Fruit fly (Drosophila melanogaster) whole organism, prepupa: ENCODE results near the gene Vha36-3.

ENCODE experiments used
- CG11294 ChIP-seq: fragments of 200-800 bp; sonication (Bioruptor generic); IDR thresholded peaks from 2 replicates; pipeline ENCODE4 v1.3.6; 2022; ENCODE audit warnings: missing biosample characterization, missing genetic modification characterization
- CG11762 ChIP-seq: fragments of 200-800 bp; sonication (Bioruptor generic); optimal IDR thresholded peaks from 3 replicates; lab custom pipeline; 2016; ENCODE audit warnings: missing biosample characterization, missing genetic modification characterization; ENCODE audit not compliant: insufficient read depth
- CG15336 ChIP-seq: fragments of 200-800 bp; sonication (Bioruptor generic); IDR thresholded peaks from 2 replicates; pipeline ENCODE4 v1.3.6; 2022; ENCODE audit warnings: missing biosample characterization, missing genetic modification characterization
- CG1621 ChIP-seq: fragments of 200-800 bp; sonication (Bioruptor generic); optimal IDR thresholded peaks from 3 replicates; lab custom pipeline; 2018; ENCODE audit warnings: missing biosample characterization, mild to moderate bottlenecking, missing genetic modification characterization
- CG16779 ChIP-seq: fragments of 200-800 bp; sonication (Bioruptor generic); optimal IDR thresholded peaks from 3 replicates; lab custom pipeline; 2017; ENCODE audit warnings: missing biosample characterization, mild to moderate bottlenecking, missing genetic modification characterization
- CG3032 ChIP-seq: fragments of 200-800 bp; optimal IDR thresholded peaks from 2 replicates; lab custom pipeline; 2019; ENCODE audit warnings: missing biosample characterization, mild to moderate bottlenecking, missing genetic modification characterization, moderate library complexity
- CG31627 ChIP-seq: fragments of 200-800 bp; sonication (Bioruptor generic); optimal IDR thresholded peaks from 3 replicates; lab custom pipeline; 2016; ENCODE audit warnings: missing biosample characterization, missing genetic modification characterization
- CG34406 ChIP-seq: fragments of 200-800 bp; sonication (Bioruptor generic); optimal IDR thresholded peaks from 3 replicates; lab custom pipeline; 2016; ENCODE audit warnings: missing biosample characterization, missing genetic modification characterization
- CG3919 ChIP-seq: fragments of 200-800 bp; sonication (Bioruptor generic); optimal IDR thresholded peaks from 3 replicates; lab custom pipeline; 2016; ENCODE audit warnings: missing biosample characterization, missing genetic modification characterization
- CG6276 ChIP-seq: fragments of 200-800 bp; sonication (Bioruptor generic); optimal IDR thresholded peaks from 2 replicates; lab custom pipeline; 2017; ENCODE audit warnings: missing biosample characterization, mild to moderate bottlenecking, missing genetic modification characterization
- CG6792 ChIP-seq: fragments of 200-800 bp; sonication (Bioruptor generic); optimal IDR thresholded peaks from 3 replicates; lab custom pipeline; 2016; ENCODE audit warnings: missing biosample characterization, missing genetic modification characterization
- CG6808 ChIP-seq: fragments of 200-800 bp; sonication (Bioruptor generic); optimal IDR thresholded peaks from 3 replicates; lab custom pipeline; 2017; ENCODE audit warnings: missing biosample characterization, missing genetic modification characterization, mild to moderate bottlenecking, moderate library complexity, missing genetic modification reagents
- CG7368 ChIP-seq: fragments of 200-800 bp; sonication (Bioruptor generic); optimal IDR thresholded peaks from 3 replicates; lab custom pipeline; 2016; ENCODE audit warnings: missing biosample characterization, missing genetic modification characterization
- CG8319 ChIP-seq: fragments of 200-800 bp; sonication (Bioruptor generic); optimal IDR thresholded peaks from 3 replicates; lab custom pipeline; 2016; ENCODE audit warnings: missing biosample characterization, missing genetic modification characterization
- CG9139 ChIP-seq: fragments of 200-800 bp; sonication (Bioruptor generic); optimal IDR thresholded peaks from 3 replicates; lab custom pipeline; 2017; ENCODE audit warnings: missing biosample characterization, mild to moderate bottlenecking, missing genetic modification characterization
- Eip75B ChIP-seq: fragments of 200-800 bp; sonication (Bioruptor generic); optimal IDR thresholded peaks from 3 replicates; lab custom pipeline; 2016; ENCODE audit warnings: missing biosample characterization, missing genetic modification characterization
- Eip78C ChIP-seq: fragments of 200-800 bp; sonication (Bioruptor generic); peaks from one replicate; lab custom pipeline; 2016; ENCODE audit warnings: missing biosample characterization, missing genetic modification characterization
- Ets96B ChIP-seq: fragments of 200-800 bp; optimal IDR thresholded peaks from 2 replicates; lab custom pipeline; 2019; ENCODE audit warnings: missing biosample characterization, mild to moderate bottlenecking, missing genetic modification characterization, moderate library complexity
- Gug ChIP-seq: fragments of 200-800 bp; sonication (Bioruptor generic); IDR thresholded peaks from 2 replicates; pipeline ENCODE4 v1.3.6; 2022; ENCODE audit warnings: missing biosample characterization, missing genetic modification characterization
- Hr38 ChIP-seq: sonication (Bioruptor generic); optimal IDR thresholded peaks from 2 replicates; lab custom pipeline; 2016; ENCODE audit warnings: missing biosample characterization, missing genetic modification characterization
- Hr39 ChIP-seq: fragments of 200-800 bp; sonication (Bioruptor generic); optimal IDR thresholded peaks from 2 replicates; lab custom pipeline; 2016; ENCODE audit warnings: missing biosample characterization, missing genetic modification characterization
- Hr4 ChIP-seq: fragments of 200-800 bp; sonication (Bioruptor generic); optimal IDR thresholded peaks from 3 replicates; lab custom pipeline; 2016; ENCODE audit warnings: missing biosample characterization, missing genetic modification characterization
- Met ChIP-seq: fragments of 200-800 bp; sonication (Bioruptor generic); optimal IDR thresholded peaks from 3 replicates; lab custom pipeline; 2016; ENCODE audit warnings: missing biosample characterization, missing genetic modification characterization
- OdsH ChIP-seq: fragments of 200-800 bp; sonication (Bioruptor generic); optimal IDR thresholded peaks from 3 replicates; lab custom pipeline; 2016; ENCODE audit warnings: missing biosample characterization, missing genetic modification characterization
- Smox ChIP-seq: fragments of 200-800 bp; sonication (Bioruptor generic); optimal IDR thresholded peaks from 3 replicates; lab custom pipeline; 2016; ENCODE audit warnings: missing biosample characterization, missing genetic modification characterization
- Sox102F ChIP-seq: fragments of 200-800 bp; sonication (Bioruptor generic); optimal IDR thresholded peaks from 2 replicates; lab custom pipeline; 2016; ENCODE audit warnings: missing biosample characterization, mild to moderate bottlenecking, missing genetic modification characterization
- Sox15 ChIP-seq: fragments of 200-800 bp; sonication (Bioruptor generic); optimal IDR thresholded peaks from 3 replicates; lab custom pipeline; 2016; ENCODE audit warnings: missing biosample characterization, missing genetic modification characterization
- acj6 ChIP-seq: fragments of 200-800 bp; sonication (Bioruptor generic); optimal IDR thresholded peaks from 3 replicates; lab custom pipeline; 2016; ENCODE audit warnings: missing biosample characterization, missing genetic modification characterization
- cyc ChIP-seq: fragments of 200-800 bp; sonication (Bioruptor generic); optimal IDR thresholded peaks from 3 replicates; lab custom pipeline; 2016; ENCODE audit warnings: missing biosample characterization, missing genetic modification characterization
- dsx ChIP-seq: fragments of 200-800 bp; optimal IDR thresholded peaks from 3 replicates; lab custom pipeline; 2019; ENCODE audit warnings: missing biosample characterization, mild to moderate bottlenecking, missing genetic modification characterization, moderate library complexity; ENCODE audit not compliant: poor library complexity, severe bottlenecking
- esn ChIP-seq: fragments of 200-800 bp; sonication (Bioruptor generic); optimal IDR thresholded peaks from 2 replicates; lab custom pipeline; 2016; ENCODE audit warnings: missing biosample characterization, mild to moderate bottlenecking, missing genetic modification characterization, moderate library complexity
- fd85E ChIP-seq: fragments of 200-800 bp; sonication (Bioruptor generic); optimal IDR thresholded peaks from 3 replicates; lab custom pipeline; 2016; ENCODE audit warnings: missing biosample characterization, missing genetic modification characterization
- lz ChIP-seq: fragments of 200-800 bp; sonication (Bioruptor generic); optimal IDR thresholded peaks from 3 replicates; lab custom pipeline; 2016; ENCODE audit warnings: missing biosample characterization, missing genetic modification characterization
- spab ChIP-seq: fragments of 200-800 bp; sonication (Bioruptor generic); optimal IDR thresholded peaks from 2 replicates; lab custom pipeline; 2017; ENCODE audit warnings: missing biosample characterization, mild to moderate bottlenecking, missing genetic modification characterization, missing genetic modification reagents
- ss ChIP-seq, 2 experiments: fragments of 200-800 bp; sonication (Bioruptor generic); optimal IDR thresholded peaks; 2 replicates in 1 of 2; 3 replicates in 1 of 2; lab custom pipeline; 2017 to 2018; ENCODE audit warnings: mild to moderate bottlenecking in 2 of 2, missing biosample characterization in 2 of 2, missing genetic modification characterization in 2 of 2, moderate library complexity in 1 of 2
- svp ChIP-seq: fragments of 200-800 bp; sonication (Bioruptor generic); peaks from one replicate; lab custom pipeline; 2016; ENCODE audit warnings: missing biosample characterization, missing genetic modification characterization
- vri ChIP-seq: fragments of 200-800 bp; sonication (Bioruptor generic); optimal IDR thresholded peaks from 3 replicates; lab custom pipeline; 2016; ENCODE audit warnings: missing biosample characterization, mild to moderate bottlenecking, missing genetic modification characterization

The Vha36-3 gene

DNA sequence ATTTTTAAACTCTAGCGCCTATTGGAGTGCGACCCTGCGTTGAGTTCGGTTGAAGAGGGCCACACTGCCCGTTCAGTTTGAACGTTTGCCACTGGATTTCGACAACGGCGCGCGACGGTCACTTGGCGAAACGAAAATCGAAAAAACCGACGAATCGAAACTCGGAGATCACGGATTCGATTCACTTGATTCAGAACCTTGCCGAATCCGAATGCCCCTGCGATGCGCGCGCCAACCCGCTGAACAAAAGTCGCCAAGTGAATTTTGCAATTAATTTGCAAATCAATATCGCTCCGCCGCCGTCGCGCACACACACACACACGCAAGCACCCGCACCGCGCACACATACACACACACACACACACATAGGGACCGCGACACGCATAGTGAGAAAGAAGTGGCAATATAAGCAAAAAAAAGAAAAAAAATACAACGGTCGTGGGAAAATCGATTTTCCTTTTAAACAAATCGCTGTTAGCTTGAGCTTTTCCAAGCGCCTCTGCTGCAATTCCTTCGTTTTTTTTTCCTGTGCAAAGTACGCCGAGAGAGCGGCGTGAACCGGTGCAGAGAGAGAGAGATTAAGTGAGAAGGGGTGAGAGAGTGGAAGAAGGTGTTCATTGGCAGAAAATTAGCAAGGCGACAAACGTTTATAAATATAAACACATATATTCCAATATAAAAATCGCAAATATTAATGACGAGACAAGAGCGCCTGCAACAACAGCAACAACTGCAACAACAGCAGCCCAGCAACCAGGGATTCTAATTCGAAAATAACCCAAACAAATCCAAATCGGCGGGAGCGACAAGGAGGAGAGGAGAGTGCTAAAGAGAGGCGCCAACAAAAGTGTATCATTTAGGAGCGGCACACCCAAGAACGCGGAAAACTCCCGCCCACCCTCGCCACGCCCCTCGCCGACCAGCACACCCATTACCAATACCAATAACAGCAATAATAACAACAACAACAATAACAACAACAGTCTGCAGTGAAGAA is 8.4 kb upstream of the Vha36-3 start, which contains the start of gene egh (continued):
- TF ChIP-seq fd85E (GFP tag; lab: Kevin White, UChicago) (peak; percentile 9), acj6 (GFP tag; lab: Kevin White, UChicago) (peak; percentile 67), svp (GFP tag; lab: Kevin White, UChicago) (peak; percentile 90), OdsH (GFP tag; lab: Kevin White, UChicago) (peak; percentile 70), CG6792 (peak; percentile 76), CG6808 (GFP tag; lab: Kevin White, UChicago) (peak; percentile 60), Hr38 (GFP tag; lab: Kevin White, UChicago) (no peak), CG16779 (tag; lab: Kevin White, UChicago) (peak; percentile 67), CG8319 (GFP tag; lab: Kevin White, UChicago) (peak; percentile 41), CG34406 (GFP tag; lab: Kevin White, UChicago) (peak; percentile 65), vri (peak; percentile 72), CG11762 (GFP tag; lab: Kevin White, UChicago) (peak; percentile 56), CG15336 (GFP tag; lab: Robert Waterston, UW) (peak; percentile 86), esn (GFP tag; lab: Kevin White, UChicago) (peak; percentile 71), Gug (GFP tag; lab: Robert Waterston, UW) (peak; percentile 82), Eip78C (GFP tag; lab: Kevin White, UChicago) (peak; percentile 91), ss (GFP tag; optimal IDR thresholded peaks at IDR 0.05; lab: Kevin White, UChicago) (peak; percentile 67 to 74), CG3919 (GFP tag; lab: Kevin White, UChicago) (peak; percentile 83), CG1621 (no peak), CG31627 (GFP tag; lab: Kevin White, UChicago) (peak; percentile 69), Eip75B (GFP tag; lab: Kevin White, UChicago) (peak; percentile 74), lz (peak; percentile 58), Hr39 (GFP tag; lab: Kevin White, UChicago) (peak; percentile 74), Smox (GFP tag; lab: Kevin White, UChicago) (peak; percentile 66)

DNA sequence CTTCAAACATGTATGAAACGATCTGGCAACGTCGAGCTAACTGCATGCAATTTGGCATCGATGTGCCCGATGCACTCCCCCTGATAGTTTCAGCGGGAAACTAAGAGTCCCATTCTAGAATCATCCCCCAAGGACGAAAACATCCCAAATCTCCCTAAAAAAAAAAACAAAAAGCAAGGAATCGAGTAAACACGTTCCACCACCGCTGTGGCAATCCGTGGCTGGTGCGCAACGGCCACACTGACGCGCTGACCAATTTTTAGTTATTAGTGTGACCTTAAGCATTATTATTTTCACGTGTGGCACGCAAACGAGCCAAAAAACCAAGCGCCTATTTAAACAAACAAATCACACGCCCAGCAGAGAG is 5.3 kb upstream of the Vha36-3 start, which contains the start of gene wds:
Gene wds (plus strand): TSS at position 265 of the 367 bp plus-strand sequence.
- TF ChIP-seq svp (GFP tag; lab: Kevin White, UChicago) (peak; percentile 22), Eip78C (GFP tag; lab: Kevin White, UChicago) (peak; percentile 14), spab (GFP tag; lab: Kevin White, UChicago) (no peak)

DNA sequence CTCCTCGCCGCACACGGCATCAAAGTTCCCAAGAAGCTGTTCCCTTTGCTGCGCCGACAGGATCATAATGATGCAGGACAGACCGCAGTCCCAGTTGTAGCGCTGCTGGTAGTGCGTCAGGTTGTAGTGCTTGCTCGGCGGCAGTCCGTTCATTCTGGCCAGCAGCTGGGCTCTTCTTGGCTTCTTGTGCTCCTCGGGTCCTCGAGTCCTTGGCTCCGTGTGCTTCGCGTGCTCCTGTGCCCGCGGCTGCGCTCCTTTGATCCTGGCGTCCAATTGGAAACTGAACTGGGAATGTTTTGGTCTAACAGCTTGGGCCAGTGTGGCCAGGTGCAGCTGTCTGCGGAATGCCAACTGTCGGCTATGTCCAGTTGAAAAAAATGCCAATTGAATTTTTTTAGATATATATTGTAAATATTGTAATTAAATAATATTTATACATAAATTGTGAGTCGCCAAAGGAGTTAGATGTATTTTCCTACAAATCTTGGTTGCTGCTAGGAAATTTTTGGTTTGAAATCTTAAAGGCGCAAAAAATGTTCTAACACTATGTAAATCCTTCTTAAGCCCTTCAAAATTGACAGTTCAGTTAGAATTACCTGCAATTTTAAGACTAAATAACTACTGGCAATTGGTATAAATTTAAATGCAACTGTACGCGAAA is 4.8 kb upstream of the Vha36-3 start, which contains the start of gene CG13760:
Gene CG13760 (minus strand): TSS at position 645 of the 661 bp plus-strand sequence.
- peak; percentile 14 for TF ChIP-seq CG3919 (GFP tag; lab: Kevin White, UChicago)
- TF ChIP-seq cyc (GFP tag; lab: Kevin White, UChicago), result peak; percentile 6
- no peak for TF ChIP-seq Eip75B (GFP tag; lab: Kevin White, UChicago)
- TF ChIP-seq CG6792, result no peak
- no peak for TF ChIP-seq dsx (GFP tag; lab: Kevin White, UChicago)
- no peak for TF ChIP-seq CG6276
- TF ChIP-seq Eip78C (GFP tag; lab: Kevin White, UChicago), result peak; percentile 57
- no peak for TF ChIP-seq Met (GFP tag; lab: Kevin White, UChicago)
- peak; percentile 20 for TF ChIP-seq Hr4 (GFP tag; lab: Kevin White, UChicago)
- TF ChIP-seq, all 60 proteins: peak for 4

DNA sequence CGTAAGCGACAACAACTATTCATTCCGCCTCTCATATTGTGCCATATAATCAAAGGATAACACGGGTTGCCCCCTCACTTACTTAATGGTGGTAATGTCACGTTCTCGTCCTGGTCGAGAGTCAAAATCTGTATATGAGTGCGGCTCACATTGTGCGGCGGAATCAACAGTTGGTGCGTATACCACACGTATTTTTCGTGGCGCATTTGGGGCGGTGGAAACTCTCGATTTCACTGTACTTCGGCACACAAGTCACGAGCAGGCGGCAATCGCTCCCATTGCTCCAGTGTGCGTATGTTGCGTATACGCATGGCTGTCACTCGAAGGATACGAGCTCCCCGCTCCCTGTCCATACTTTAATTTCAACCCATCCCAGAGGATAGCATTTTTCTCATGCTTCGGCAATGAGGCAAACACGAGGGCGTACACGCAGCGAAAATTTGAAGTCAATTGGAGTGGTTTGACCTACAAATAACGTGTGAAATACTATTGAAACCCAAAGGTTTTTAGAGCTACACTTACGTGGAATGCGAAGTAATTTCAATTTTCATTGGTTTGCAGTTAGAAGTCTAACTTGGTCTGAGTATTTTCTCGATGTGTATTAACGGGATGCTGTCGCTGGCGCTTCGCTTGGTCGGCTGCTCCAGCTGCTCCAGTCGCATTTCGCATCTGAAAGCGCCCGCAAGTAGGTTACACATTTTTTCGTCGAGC is 1.6 kb upstream of the Vha36-3 start:
- no peak for TF ChIP-seq CG6808 (GFP tag; lab: Kevin White, UChicago)
- peak; percentile 10 for TF ChIP-seq CG6276
- no peak for TF ChIP-seq CG9139
- TF ChIP-seq Smox (GFP tag; lab: Kevin White, UChicago), result peak; percentile 8
- TF ChIP-seq CG11294 (GFP tag; lab: Robert Waterston, UW), result peak; percentile 47
- peak; percentile 28 for TF ChIP-seq esn (GFP tag; lab: Kevin White, UChicago)
- peak; percentile 9 for TF ChIP-seq CG3919 (GFP tag; lab: Kevin White, UChicago)
- TF ChIP-seq Gug (GFP tag; lab: Robert Waterston, UW), result peak; percentile 50
- TF ChIP-seq CG15336 (GFP tag; lab: Robert Waterston, UW), result 0 out of 2 replicates have a peak, but pooled peaks have one; percentile 28
- TF ChIP-seq spab (GFP tag; lab: Kevin White, UChicago), result no peak
- TF ChIP-seq Ets96B (tag; lab: Kevin White, UChicago), result no peak
- peak; percentile 3 for TF ChIP-seq cyc (GFP tag; lab: Kevin White, UChicago)
- TF ChIP-seq Sox15 (GFP tag; lab: Kevin White, UChicago), result no peak
- peak; percentile 1 for TF ChIP-seq acj6 (GFP tag; lab: Kevin White, UChicago)
- TF ChIP-seq CG7368 (GFP tag; lab: Kevin White, UChicago), result peak; percentile 39
- no peak for TF ChIP-seq CG34406 (GFP tag; lab: Kevin White, UChicago)
- no peak for TF ChIP-seq Hr38 (GFP tag; lab: Kevin White, UChicago)
- no peak for TF ChIP-seq dsx (GFP tag; lab: Kevin White, UChicago)
- peak; percentile 45 for TF ChIP-seq OdsH (GFP tag; lab: Kevin White, UChicago)
- no peak for TF ChIP-seq CG1621
- peak; percentile 68 for TF ChIP-seq Eip78C (GFP tag; lab: Kevin White, UChicago)
- no peak for TF ChIP-seq CG3032 (tag; lab: Kevin White, UChicago)
- no peak for TF ChIP-seq Sox102F
